Fruit fly (Drosophila melanogaster) whole organism, embryonic: ENCODE measurements around the gene et.

Experiments
- Blimp-1 ChIP-seq: fragments of 200-800 bp; sonication (Bioruptor generic); optimal IDR thresholded peaks from 3 replicates; lab custom pipeline; 2018; ENCODE audit warnings: missing biosample characterization, missing genetic modification characterization, mild to moderate bottlenecking, moderate library complexity, missing genetic modification reagents
- CG11093 ChIP-seq: fragments of 200-800 bp; sonication (Bioruptor generic); IDR thresholded peaks from 3 replicates; pipeline ENCODE4 v1.3.6; 2022; ENCODE audit warnings: missing biosample characterization, missing genetic modification characterization
- CG11504 ChIP-seq: fragments of 200-800 bp; sonication (Bioruptor generic); optimal IDR thresholded peaks from 3 replicates; lab custom pipeline; 2019; ENCODE audit warnings: missing biosample characterization, mild to moderate bottlenecking, missing genetic modification characterization, moderate library complexity
- CG12744 ChIP-seq: fragments of 200-800 bp; sonication (Bioruptor generic); optimal IDR thresholded peaks from 2 replicates; lab custom pipeline; 2016; ENCODE audit warnings: missing biosample characterization, missing genetic modification characterization
- CG14014 ChIP-seq: fragments of 200-800 bp; sonication (Bioruptor generic); IDR thresholded peaks from 2 replicates; pipeline ENCODE4 v1.3.6; 2022; ENCODE audit warnings: missing biosample characterization, missing genetic modification characterization
- CG15269 ChIP-seq: fragments of 200-800 bp; sonication (Bioruptor generic); optimal IDR thresholded peaks from 2 replicates; lab custom pipeline; 2018; ENCODE audit warnings: missing biosample characterization, mild to moderate bottlenecking, missing genetic modification characterization, moderate library complexity
- CG1647 ChIP-seq: fragments of 200-800 bp; sonication (Bioruptor generic); optimal IDR thresholded peaks from 3 replicates; lab custom pipeline; 2016; ENCODE audit warnings: missing biosample characterization, missing genetic modification characterization
- CG17385 ChIP-seq: fragments of 200-800 bp; sonication (Bioruptor generic); optimal IDR thresholded peaks from 3 replicates; lab custom pipeline; 2018; ENCODE audit warnings: missing biosample characterization, mild to moderate bottlenecking, missing genetic modification characterization
- CG17802 ChIP-seq: fragments of 200-800 bp; sonication (Bioruptor generic); optimal IDR thresholded peaks from 2 replicates; lab custom pipeline; 2018; ENCODE audit warnings: missing biosample characterization, mild to moderate bottlenecking, missing genetic modification characterization, moderate library complexity
- CG18011 ChIP-seq: fragments of 200-800 bp; sonication (Bioruptor generic); optimal IDR thresholded peaks from 2 replicates; lab custom pipeline; 2017; ENCODE audit warnings: missing biosample characterization, missing genetic modification characterization, mild to moderate bottlenecking, moderate library complexity, missing genotype
- CG2199 ChIP-seq: fragments of 200-800 bp; sonication (Bioruptor generic); IDR thresholded peaks from 3 replicates; pipeline ENCODE4 v1.3.6; 2022; ENCODE audit warnings: missing biosample characterization, missing genetic modification characterization
- CG4820 ChIP-seq: fragments of 200-800 bp; sonication (Bioruptor generic); optimal IDR thresholded peaks from 3 replicates; lab custom pipeline; 2016; ENCODE audit warnings: missing biosample characterization, missing genetic modification characterization
- CG4854 ChIP-seq: fragments of 200-800 bp; sonication (Bioruptor generic); optimal IDR thresholded peaks from 2 replicates; lab custom pipeline; 2016; ENCODE audit warnings: missing biosample characterization, missing genetic modification characterization, inconsistent platforms
- CG6813 ChIP-seq: fragments of 200-800 bp; sonication (Bioruptor generic); optimal IDR thresholded peaks from 2 replicates; lab custom pipeline; 2017; ENCODE audit warnings: missing biosample characterization, missing genetic modification characterization, mild to moderate bottlenecking, moderate library complexity, missing genetic modification reagents
- CG7786 ChIP-seq: fragments of 200-800 bp; sonication (Bioruptor generic); optimal IDR thresholded peaks from 2 replicates; lab custom pipeline; 2016; ENCODE audit warnings: missing biosample characterization, missing genetic modification characterization
- CG8290 ChIP-seq, 3 experiments: fragments of 200-800 bp; sonication (Bioruptor generic); optimal IDR thresholded peaks; 2 replicates each; lab custom pipeline; 2016 to 2019; ENCODE audit warnings: missing biosample characterization in 3 of 3, missing genetic modification characterization in 3 of 3, mild to moderate bottlenecking in 2 of 3, moderate library complexity in 1 of 3
- CHES-1-like ChIP-seq: fragments of 200-800 bp; sonication (Bioruptor generic); optimal IDR thresholded peaks from 2 replicates; lab custom pipeline; 2016; ENCODE audit warnings: missing biosample characterization, missing genetic modification characterization
- Dbx ChIP-seq: fragments of 200-800 bp; sonication (Bioruptor generic); IDR thresholded peaks from 3 replicates; pipeline ENCODE4 v1.3.6; 2022; ENCODE audit warnings: missing biosample characterization, missing genetic modification characterization
- Fer2 ChIP-seq: fragments of 200-800 bp; sonication (Bioruptor generic); optimal IDR thresholded peaks from 2 replicates; lab custom pipeline; 2018; ENCODE audit warnings: missing biosample characterization, mild to moderate bottlenecking, missing genetic modification characterization, moderate library complexity
- Hand ChIP-seq: fragments of 200-800 bp; sonication (Bioruptor generic); optimal IDR thresholded peaks from 2 replicates; lab custom pipeline; 2017; ENCODE audit warnings: mild to moderate bottlenecking, missing biosample characterization, missing genetic modification reagents, missing genetic modification characterization
- HmgD ChIP-seq: fragments of 200-800 bp; sonication (Bioruptor generic); optimal IDR thresholded peaks from 3 replicates; lab custom pipeline; 2016; ENCODE audit warnings: missing biosample characterization, missing genetic modification characterization
- Mad ChIP-seq: fragments of 200-800 bp; sonication (Bioruptor generic); optimal IDR thresholded peaks from 2 replicates; lab custom pipeline; 2016; ENCODE audit warnings: missing biosample characterization, missing genetic modification characterization
- Max ChIP-seq: fragments of 200-800 bp; sonication (Bioruptor generic); optimal IDR thresholded peaks from 2 replicates; lab custom pipeline; 2016; ENCODE audit warnings: missing biosample characterization, mild to moderate bottlenecking, missing genetic modification characterization
- Mes4 ChIP-seq: fragments of 200-800 bp; sonication (Bioruptor generic); optimal IDR thresholded peaks from 2 replicates; lab custom pipeline; 2016; ENCODE audit warnings: missing biosample characterization, missing genetic modification characterization
- NFAT ChIP-seq: fragments of 200-800 bp; sonication (Bioruptor generic); IDR thresholded peaks from 2 replicates; pipeline ENCODE4 v1.3.6; 2022; ENCODE audit warnings: missing biosample characterization, missing genetic modification characterization
- Nf-YA ChIP-seq: fragments of 200-800 bp; sonication (Bioruptor generic); IDR thresholded peaks from 2 replicates; pipeline ENCODE4 v1.3.6; 2022; ENCODE audit warnings: missing biosample characterization, missing genetic modification characterization
- Nf-YC ChIP-seq: fragments of 200-800 bp; optimal IDR thresholded peaks from 3 replicates; lab custom pipeline; 2019; ENCODE audit warnings: missing biosample characterization, mild to moderate bottlenecking, missing genetic modification characterization, moderate library complexity
- NfI ChIP-seq: fragments of 200-800 bp; sonication (Bioruptor generic); optimal IDR thresholded peaks from 3 replicates; lab custom pipeline; 2018; ENCODE audit warnings: missing biosample characterization, mild to moderate bottlenecking, missing genetic modification characterization, moderate library complexity
- Ravus ChIP-seq: fragments of 200-800 bp; sonication (Bioruptor generic); IDR thresholded peaks from 2 replicates; pipeline ENCODE4 v1.3.6; 2022; ENCODE audit warnings: missing biosample characterization, missing genetic modification characterization
- Scr ChIP-seq: fragments of 200-800 bp; sonication (Bioruptor generic); IDR thresholded peaks from 2 replicates; pipeline ENCODE4 v1.3.6; 2022; ENCODE audit warnings: missing biosample characterization, missing genetic modification characterization; ENCODE audit not compliant: partially characterized antibody
- Ssrp ChIP-seq: fragments of 200-800 bp; sonication (Bioruptor generic); optimal IDR thresholded peaks from 2 replicates; lab custom pipeline; 2018; ENCODE audit warnings: missing biosample characterization, mild to moderate bottlenecking, missing genetic modification characterization, moderate library complexity
- ase ChIP-seq: fragments of 200-800 bp; sonication (Bioruptor generic); IDR thresholded peaks from 3 replicates; pipeline ENCODE4 v1.3.6; 2022; ENCODE audit warnings: missing biosample characterization, missing genetic modification characterization
- cwo ChIP-seq: fragments of 200-800 bp; sonication (Bioruptor generic); optimal IDR thresholded peaks from 3 replicates; lab custom pipeline; 2017; ENCODE audit warnings: missing biosample characterization, missing genetic modification characterization, mild to moderate bottlenecking, moderate library complexity, missing genetic modification reagents
- fu2 ChIP-seq: fragments of 200-800 bp; sonication (Bioruptor generic); optimal IDR thresholded peaks from 2 replicates; lab custom pipeline; 2016; ENCODE audit warnings: missing biosample characterization, missing genetic modification characterization
- gce ChIP-seq: fragments of 200-800 bp; sonication (Bioruptor generic); IDR thresholded peaks from 3 replicates; pipeline ENCODE4 v1.3.6; 2022; ENCODE audit warnings: missing biosample characterization, missing genetic modification characterization
- gcm ChIP-seq: fragments of 200-800 bp; sonication (Bioruptor generic); optimal IDR thresholded peaks from 2 replicates; lab custom pipeline; 2019; ENCODE audit warnings: missing biosample characterization, mild to moderate bottlenecking, missing genetic modification characterization, moderate library complexity
- grau ChIP-seq: fragments of 200-800 bp; optimal IDR thresholded peaks from 3 replicates; lab custom pipeline; 2019; ENCODE audit warnings: missing biosample characterization, mild to moderate bottlenecking, missing genetic modification characterization, moderate library complexity
- gsb-n ChIP-seq: fragments of 200-800 bp; sonication (Bioruptor generic); optimal IDR thresholded peaks from 3 replicates; lab custom pipeline; 2018; ENCODE audit warnings: missing biosample characterization, mild to moderate bottlenecking, missing genetic modification characterization
- hkb ChIP-seq, 2 experiments: fragments of 200-800 bp in 1 of 2; fragments of >200 bp in 1 of 2; sonication (Bioruptor generic) in 1 of 2; IDR thresholded peaks in 1 of 2; optimal IDR thresholded peaks in 1 of 2; 2 replicates each; pipeline versions ENCODE4 v1.3.6 to Lab custom; 2017 to 2022; ENCODE audit warnings: missing biosample characterization in 1 of 2, missing genetic modification characterization in 1 of 2
- kah ChIP-seq: fragments of 200-800 bp; sonication (Bioruptor generic); optimal IDR thresholded peaks from 2 replicates; lab custom pipeline; 2018; ENCODE audit warnings: missing biosample characterization, mild to moderate bottlenecking, missing genetic modification characterization
- kay ChIP-seq: fragments of 200-800 bp; sonication (Bioruptor generic); optimal IDR thresholded peaks from 2 replicates; lab custom pipeline; 2016; ENCODE audit warnings: missing biosample characterization, missing genetic modification characterization
- lmd ChIP-seq: fragments of 200-800 bp; sonication (Bioruptor generic); IDR thresholded peaks from 2 replicates; pipeline ENCODE4 v1.3.6; 2022; ENCODE audit warnings: missing biosample characterization, missing genetic modification characterization
- lola ChIP-seq, 3 experiments: fragments of >200 bp in 2 of 3; fragments of 200-800 bp in 1 of 3; sonication (Bioruptor generic) in 1 of 3; optimal IDR thresholded peaks; 2 replicates each; lab custom pipeline; 2017 to 2019; ENCODE audit warnings: missing biosample characterization in 3 of 3, missing genetic modification characterization in 3 of 3, mild to moderate bottlenecking in 1 of 3, moderate library complexity in 1 of 3
- nerfin-2 ChIP-seq: fragments of 200-800 bp; sonication (Bioruptor generic); IDR thresholded peaks from 2 replicates; pipeline ENCODE4 v1.3.6; 2022; ENCODE audit warnings: missing biosample characterization, missing genetic modification characterization; ENCODE audit not compliant: partially characterized antibody
- onecut ChIP-seq: fragments of 200-800 bp; sonication (Bioruptor generic); IDR thresholded peaks from 2 replicates; pipeline ENCODE4 v1.3.6; 2022; ENCODE audit warnings: missing biosample characterization, missing genetic modification characterization
- pb ChIP-seq: fragments of 200-800 bp; sonication (Bioruptor generic); optimal IDR thresholded peaks from 3 replicates; lab custom pipeline; 2016; ENCODE audit warnings: missing biosample characterization, missing genetic modification characterization
- wek ChIP-seq: fragments of 200-800 bp; sonication (Bioruptor generic); optimal IDR thresholded peaks from 3 replicates; lab custom pipeline; 2018; ENCODE audit warnings: missing biosample characterization, mild to moderate bottlenecking, missing genetic modification characterization, moderate library complexity

et gene

dm6 chrX:19651757-19652419 is 23.8 kb downstream of the et start, which contains the start of the genes Ranbp21 and Elys (continued):
- TF ChIP-seq kay (GFP tag; lab: Kevin White, UChicago): no peak
- TF ChIP-seq gce (GFP tag; lab: Robert Waterston, UW): no peak
- TF ChIP-seq CG14014: 0 out of 2 replicates have a peak, but pooled peaks have one; percentile 29
- peak; percentile 21 for TF ChIP-seq CG12744 (GFP tag; lab: Kevin White, UChicago)
- peak; percentile 61 for TF ChIP-seq Mes4 (GFP tag; lab: Kevin White, UChicago)
- no peak for TF ChIP-seq Blimp-1
- TF ChIP-seq ase: peak; percentile 50; the same call in 1 of the 3 replicates
- TF ChIP-seq wek (GFP tag; lab: Kevin White, UChicago): no peak
- no peak for TF ChIP-seq pb
- TF ChIP-seq Hand (GFP tag; lab: Kevin White, UChicago): no peak
- TF ChIP-seq gcm (GFP tag; lab: Kevin White, UChicago): no peak
- no peak for TF ChIP-seq nerfin-2 (GFP tag; lab: Robert Waterston, UW)
- no peak for TF ChIP-seq CG15269
- TF ChIP-seq Mad (GFP tag; lab: Kevin White, UChicago): peak; percentile 62
- TF ChIP-seq Max (GFP tag; lab: Kevin White, UChicago): peak; percentile 64
- no peak for TF ChIP-seq gsb-n
- peak; percentile 50 for TF ChIP-seq Scr (GFP tag; lab: Robert Waterston, UW)
- TF ChIP-seq hkb (optimal IDR thresholded peaks at IDR 0.05; lab: Kevin White, UChicago): peak; percentile 72
- TF ChIP-seq hkb (GFP tag; IDR thresholded peaks at IDR 0.05; lab: Robert Waterston, UW): peak; percentile 53; the same call in 1 of the 2 replicates
- TF ChIP-seq CG1647: peak; percentile 42
- TF ChIP-seq Fer2: no peak
- TF ChIP-seq fu2 (GFP tag; lab: Kevin White, UChicago): peak; percentile 65
- TF ChIP-seq Nf-YA: no peak; the same call in 1 of the 2 replicates
- peak; percentile 56 for TF ChIP-seq CG7786 (GFP tag; lab: Kevin White, UChicago)
- peak; percentile 16 for TF ChIP-seq CG4820 (GFP tag; lab: Kevin White, UChicago)
- TF ChIP-seq Ssrp (tag; lab: Kevin White, UChicago): peak; percentile 36
- peak; percentile 61 for TF ChIP-seq lmd
- no peak for TF ChIP-seq CG18011
- no peak for TF ChIP-seq CG4854 (GFP tag; lab: Kevin White, UChicago)
- TF ChIP-seq Dbx: peak; percentile 72
- peak in 1 of 3 experiments; percentile 51 for TF ChIP-seq lola (GFP tag; optimal IDR thresholded peaks at IDR 0.05; lab: Kevin White, UChicago)
- peak; percentile 82 for TF ChIP-seq CHES-1-like (GFP tag; lab: Kevin White, UChicago)
- TF ChIP-seq NFAT (GFP tag; lab: Robert Waterston, UW): 0 out of 2 replicates have a peak, but pooled peaks have one; percentile 15
- peak; percentile 40 for TF ChIP-seq grau
- TF ChIP-seq Nf-YC (tag; lab: Kevin White, UChicago): no peak
- TF ChIP-seq CG11093: peak; percentile 51; the same call in 2 of the 3 replicates
- TF ChIP-seq Ravus (GFP tag; lab: Robert Waterston, UW): no peak
- no peak for TF ChIP-seq CG2199 (GFP tag; lab: Robert Waterston, UW)
- no peak for TF ChIP-seq CG11504 (tag; lab: Kevin White, UChicago)
- peak; percentile 40 for TF ChIP-seq HmgD (GFP tag; lab: Kevin White, UChicago)
- peak; percentile 27 for TF ChIP-seq NfI
- TF ChIP-seq CG6813 (GFP tag; lab: Kevin White, UChicago): no peak
- TF ChIP-seq onecut: peak; percentile 24; the same call in 1 of the 2 replicates
- TF ChIP-seq CG8290 (GFP tag; optimal IDR thresholded peaks at IDR 0.05; lab: Kevin White, UChicago): no peak
- TF ChIP-seq CG8290 (tag; optimal IDR thresholded peaks at IDR 0.05; lab: Kevin White, UChicago): peak in 1 of 2 experiments; percentile 27
- TF ChIP-seq CG17385 (GFP tag; lab: Kevin White, UChicago): no peak
- no peak for TF ChIP-seq cwo (GFP tag; lab: Kevin White, UChicago)
- peak; percentile 20 for TF ChIP-seq CG17802 (tag; lab: Kevin White, UChicago)
- TF ChIP-seq kah: no peak
